Worm (Caenorhabditis elegans): ENCODE measurements around the gene gbh-2.
A peak's percentile ranks its signal among the peaks of the same experiment; 100 is the strongest.

Gene gbh-2

ce11 chrII:8485603-8486002 lies at the start of gene gbh-2:
Gene gbh-2, plus strand, starts transcription at chrII:8485879.
- no peak for TF ChIP-seq egl-27 (tag; optimal IDR thresholded peaks at IDR 0.05)
- TF ChIP-seq crh-2 (tag; optimal IDR thresholded peaks at IDR 0.05), result peak; percentile 86
- peak; percentile 64 for TF ChIP-seq sma-3 (GFP tag; optimal IDR thresholded peaks at IDR 0.05)
- TF ChIP-seq unc-62 (GFP tag; optimal IDR thresholded peaks at IDR 0.05), result no peak
- peak; percentile 92 for TF ChIP-seq nhr-25 (tag; optimal IDR thresholded peaks at IDR 0.05)
- peak; percentile 80 for TF ChIP-seq nhr-21 (tag; optimal IDR thresholded peaks at IDR 0.05)
- TF ChIP-seq zag-1 (tag; optimal IDR thresholded peaks at IDR 0.05), result no peak
- peak; percentile 57 for TF ChIP-seq blmp-1 (tag; optimal IDR thresholded peaks at IDR 0.05; ENCODE audit: insufficient read depth)
- peak; percentile 73 for TF ChIP-seq fos-1 (tag; optimal IDR thresholded peaks at IDR 0.05)
- no peak for TF ChIP-seq elt-3 (tag; optimal IDR thresholded peaks at IDR 0.05)
- TF ChIP-seq gmeb-1 (tag; optimal IDR thresholded peaks at IDR 0.05), result peak; percentile 48
- no peak for TF ChIP-seq C34F6.9 (tag; optimal IDR thresholded peaks at IDR 0.05)
- no peak for TF ChIP-seq nhr-12 (tag; optimal IDR thresholded peaks at IDR 0.05)
- TF ChIP-seq lsy-2 (tag; optimal IDR thresholded peaks at IDR 0.05), result peak in 1 of 2 experiments; percentile 3
- TF ChIP-seq nhr-11 (tag; optimal IDR thresholded peaks at IDR 0.05), result no peak
- no peak for TF ChIP-seq R02D3.7 (tag; optimal IDR thresholded peaks at IDR 0.05)
- TF ChIP-seq F13H6.1 (tag; optimal IDR thresholded peaks at IDR 0.05), result peak; percentile 19
- TF ChIP-seq nhr-129 (tag; optimal IDR thresholded peaks at IDR 0.05), result peak; percentile 93
- peak; percentile 24 for TF ChIP-seq nhr-6 (tag; optimal IDR thresholded peaks at IDR 0.05)
- peak; percentile 89 for TF ChIP-seq sma-9 (GFP tag; optimal IDR thresholded peaks at IDR 0.05)
- no peak for TF ChIP-seq sma-9 (tag; optimal IDR thresholded peaks at IDR 0.05)

ce11 chrII:8437035-8437434 lies 48.6 kb upstream of the gbh-2 start, which contains the start of gene acp-3:
Gene acp-3, minus strand, starts transcription at chrII:8437135.
- TF ChIP-seq lin-11 (tag; optimal IDR thresholded peaks at IDR 0.05) (no peak), mab-5 (tag; optimal IDR thresholded peaks at IDR 0.05) (no peak), nhr-23 (tag; optimal IDR thresholded peaks at IDR 0.05) (no peak), mbf-1 (tag; optimal IDR thresholded peaks at IDR 0.05) (no peak), skn-1 (tag; optimal IDR thresholded peaks at IDR 0.05) (no peak), ZK546.5 (tag; optimal IDR thresholded peaks at IDR 0.05) (no peak), F13H6.1 (tag; optimal IDR thresholded peaks at IDR 0.05) (no peak), nhr-237 (tag; optimal IDR thresholded peaks at IDR 0.05) (no peak)

ce11 chrII:8438791-8439287 lies 46.8 kb upstream of the gbh-2 start, which contains the start of gene lips-10:
Gene lips-10, plus strand, starts transcription at chrII:8439168.
- TF ChIP-seq sem-4 (tag; optimal IDR thresholded peaks at IDR 0.05) (no peak), gmeb-1 (tag; optimal IDR thresholded peaks at IDR 0.05) (no peak), sma-3 (GFP tag; optimal IDR thresholded peaks at IDR 0.05) (no peak), F13H6.1 (tag; optimal IDR thresholded peaks at IDR 0.05) (no peak), ZK546.5 (tag; optimal IDR thresholded peaks at IDR 0.05) (no peak), ztf-1 (GFP tag; conservative IDR thresholded peaks at IDR 0.05) (no peak), blmp-1 (tag; optimal IDR thresholded peaks at IDR 0.05; ENCODE audit: insufficient read depth) (peak; percentile 82), nhr-25 (tag; optimal IDR thresholded peaks at IDR 0.05) (peak; percentile 46)

ce11 chrII:8440097-8440496 lies 45.6 kb upstream of the gbh-2 start:
- TF ChIP-seq aly-2 (tag; optimal IDR thresholded peaks at IDR 0.05), result no peak
- no peak for TF ChIP-seq ceh-82 (tag; optimal IDR thresholded peaks at IDR 0.05)
- TF ChIP-seq crh-2 (tag; optimal IDR thresholded peaks at IDR 0.05), result peak; percentile 7
- no peak for TF ChIP-seq sem-4 (tag; optimal IDR thresholded peaks at IDR 0.05)
- no peak for TF ChIP-seq nhr-21 (tag; optimal IDR thresholded peaks at IDR 0.05)
- TF ChIP-seq Y55F3AM.14 (GFP tag; optimal IDR thresholded peaks at IDR 0.05), result no peak
- no peak for TF ChIP-seq mbf-1 (tag; optimal IDR thresholded peaks at IDR 0.05)
- no peak for TF ChIP-seq skn-1 (tag; optimal IDR thresholded peaks at IDR 0.05)
- TF ChIP-seq lin-13 (GFP tag; optimal IDR thresholded peaks at IDR 0.05), result no peak
- TF ChIP-seq dmd-4 (tag; optimal IDR thresholded peaks at IDR 0.05), result no peak
- TF ChIP-seq sma-9 (GFP tag; optimal IDR thresholded peaks at IDR 0.05), result peak; percentile 17
- TF ChIP-seq sma-9 (tag; optimal IDR thresholded peaks at IDR 0.05), result no peak
- peak; percentile 74 for TF ChIP-seq nhr-25 (tag; optimal IDR thresholded peaks at IDR 0.05)
- peak; percentile 47 for TF ChIP-seq blmp-1 (tag; optimal IDR thresholded peaks at IDR 0.05; ENCODE audit: insufficient read depth)
- TF ChIP-seq ztf-1 (GFP tag; conservative IDR thresholded peaks at IDR 0.05), result no peak

- TF ChIP-seq ceh-16 (tag; optimal IDR thresholded peaks at IDR 0.05), result no peak
- TF ChIP-seq nhr-129 (tag; optimal IDR thresholded peaks at IDR 0.05), result no peak
- no peak for TF ChIP-seq snpc-4 (tag; optimal IDR thresholded peaks at IDR 0.05)
- peak in 1 of 2 experiments; percentile 37 for TF ChIP-seq lsy-2 (tag; optimal IDR thresholded peaks at IDR 0.05)
- no peak for TF ChIP-seq sem-4 (tag; optimal IDR thresholded peaks at IDR 0.05)
- TF ChIP-seq Y55F3AM.14 (GFP tag; optimal IDR thresholded peaks at IDR 0.05), result no peak
- peak; percentile 54 for TF ChIP-seq fos-1 (tag; optimal IDR thresholded peaks at IDR 0.05)
- no peak for TF ChIP-seq nhr-11 (tag; optimal IDR thresholded peaks at IDR 0.05)
- no peak for TF ChIP-seq zag-1 (tag; optimal IDR thresholded peaks at IDR 0.05)
- no peak for TF ChIP-seq nhr-10 (tag; optimal IDR thresholded peaks at IDR 0.05)
- no peak for TF ChIP-seq peb-1 (tag; optimal IDR thresholded peaks at IDR 0.05)
- TF ChIP-seq nhr-23 (tag; optimal IDR thresholded peaks at IDR 0.05), result no peak
- TF ChIP-seq mab-5 (tag; optimal IDR thresholded peaks at IDR 0.05), result no peak
- TF ChIP-seq elt-3 (tag; optimal IDR thresholded peaks at IDR 0.05), result no peak
- TF ChIP-seq F13H6.1 (tag; optimal IDR thresholded peaks at IDR 0.05), result peak; percentile 54
- TF ChIP-seq aly-2 (tag; optimal IDR thresholded peaks at IDR 0.05), result no peak
- TF ChIP-seq ztf-11 (tag; optimal IDR thresholded peaks at IDR 0.05), result no peak
- TF ChIP-seq skn-1 (tag; optimal IDR thresholded peaks at IDR 0.05), result no peak
- no peak for TF ChIP-seq nhr-77 (tag; optimal IDR thresholded peaks at IDR 0.05)
- TF ChIP-seq sma-3 (GFP tag; optimal IDR thresholded peaks at IDR 0.05), result peak; percentile 85
- TF ChIP-seq gmeb-1 (tag; optimal IDR thresholded peaks at IDR 0.05), result no peak
- TF ChIP-seq egl-27 (tag; optimal IDR thresholded peaks at IDR 0.05), result peak; percentile 40
- no peak for TF ChIP-seq unc-39 (tag; optimal IDR thresholded peaks at IDR 0.05)
- TF ChIP-seq unc-62 (GFP tag; optimal IDR thresholded peaks at IDR 0.05), result no peak
Measured at ce11 chrII:8440792-8441191, 44.9 kb upstream of the gbh-2 start.
